Worm (Caenorhabditis elegans): Measurements from ENCODE around the gene F46F2.5.
A peak's percentile ranks its signal among the peaks of the same experiment; 100 is the strongest.

F46F2.5 gene

ce11 chrX:15264149-15264548 is 1.6 kb downstream of the F46F2.5 start:
- no peak for TF ChIP-seq ceh-83 (GFP tag; optimal IDR thresholded peaks at IDR 0.05)
- TF ChIP-seq nhr-76 (tag; optimal IDR thresholded peaks at IDR 0.05), result no peak
- TF ChIP-seq mls-2 (tag; optimal IDR thresholded peaks at IDR 0.05), result no peak
- no peak for TF ChIP-seq nhr-28 (tag; optimal IDR thresholded peaks at IDR 0.05)
- TF ChIP-seq unc-62 (GFP tag; optimal IDR thresholded peaks at IDR 0.05), result no peak
- no peak for TF ChIP-seq unc-120 (tag; optimal IDR thresholded peaks at IDR 0.05; ENCODE audit: poor library complexity, severe bottlenecking)
- no peak for TF ChIP-seq nhr-2 (tag; optimal IDR thresholded peaks at IDR 0.05)

ce11 chrX:15264593-15264992 is 2.1 kb downstream of the F46F2.5 start:
- TF ChIP-seq nhr-2 (tag; optimal IDR thresholded peaks at IDR 0.05) (peak; percentile 66), lsy-2 (tag; optimal IDR thresholded peaks at IDR 0.05) (no peak), mls-2 (tag; optimal IDR thresholded peaks at IDR 0.05) (no peak), lin-13 (tag; optimal IDR thresholded peaks at IDR 0.05) (no peak), zip-8 (tag; optimal IDR thresholded peaks at IDR 0.05) (peak; percentile 89)

ce11 chrX:15268461-15268860 is 5.9 kb downstream of the F46F2.5 start:
- TF ChIP-seq lin-32 (GFP tag; optimal IDR thresholded peaks at IDR 0.05) (no peak), unc-62 (GFP tag; optimal IDR thresholded peaks at IDR 0.05) (no peak), ztf-11 (tag; optimal IDR thresholded peaks at IDR 0.05) (no peak), mep-1 (tag; optimal IDR thresholded peaks at IDR 0.05) (no peak), lin-13 (tag; optimal IDR thresholded peaks at IDR 0.05) (no peak), blmp-1 (tag; optimal IDR thresholded peaks at IDR 0.05) (no peak), mls-2 (tag; optimal IDR thresholded peaks at IDR 0.05) (no peak), unc-39 (tag; optimal IDR thresholded peaks at IDR 0.05) (no peak), elt-3 (tag; optimal IDR thresholded peaks at IDR 0.05) (no peak), drap-1 (GFP tag; optimal IDR thresholded peaks at IDR 0.05) (no peak), nhr-237 (tag; optimal IDR thresholded peaks at IDR 0.05) (no peak), lsy-2 (tag; optimal IDR thresholded peaks at IDR 0.05) (no peak), M03D4.4 (tag; optimal IDR thresholded peaks at IDR 0.05) (no peak), ceh-43 (GFP tag; optimal IDR thresholded peaks at IDR 0.05) (no peak), ces-1 (GFP tag; optimal IDR thresholded peaks at IDR 0.05) (no peak)

- TF ChIP-seq cnd-1 (tag; optimal IDR thresholded peaks at IDR 0.05) (no peak), M03D4.4 (tag; optimal IDR thresholded peaks at IDR 0.05) (no peak), unc-39 (tag; optimal IDR thresholded peaks at IDR 0.05) (no peak), blmp-1 (tag; optimal IDR thresholded peaks at IDR 0.05) (no peak), nhr-28 (tag; optimal IDR thresholded peaks at IDR 0.05) (no peak), drap-1 (GFP tag; optimal IDR thresholded peaks at IDR 0.05) (no peak), nhr-237 (tag; optimal IDR thresholded peaks at IDR 0.05) (no peak), zip-8 (tag; optimal IDR thresholded peaks at IDR 0.05) (no peak)
Observed at ce11 chrX:15270656-15271055, 8.1 kb downstream of the F46F2.5 start.

- TF ChIP-seq ceh-43 (GFP tag; optimal IDR thresholded peaks at IDR 0.05), result no peak
- no peak for TF ChIP-seq lin-13 (tag; optimal IDR thresholded peaks at IDR 0.05)
- no peak for TF ChIP-seq mep-1 (tag; optimal IDR thresholded peaks at IDR 0.05)
- no peak for TF ChIP-seq lin-32 (GFP tag; optimal IDR thresholded peaks at IDR 0.05)
- no peak for TF ChIP-seq flh-1 (GFP tag; optimal IDR thresholded peaks at IDR 0.05)
- no peak for TF ChIP-seq M03D4.4 (tag; optimal IDR thresholded peaks at IDR 0.05)
- no peak for TF ChIP-seq mls-2 (tag; optimal IDR thresholded peaks at IDR 0.05)
- TF ChIP-seq unc-120 (tag; optimal IDR thresholded peaks at IDR 0.05; ENCODE audit: poor library complexity, severe bottlenecking), result no peak
- TF ChIP-seq ceh-39 (tag; optimal IDR thresholded peaks at IDR 0.05), result no peak
- no peak for TF ChIP-seq sem-2 (GFP tag; optimal IDR thresholded peaks at IDR 0.05)
- TF ChIP-seq blmp-1 (tag; optimal IDR thresholded peaks at IDR 0.05), result no peak
- TF ChIP-seq snpc-4 (tag; optimal IDR thresholded peaks at IDR 0.05), result no peak
- TF ChIP-seq cnd-1 (tag; optimal IDR thresholded peaks at IDR 0.05), result no peak
- no peak for TF ChIP-seq pha-4 (tag; optimal IDR thresholded peaks at IDR 0.05)
- TF ChIP-seq tbx-8 (GFP tag; optimal IDR thresholded peaks at IDR 0.05), result no peak
- no peak for TF ChIP-seq elt-1 (tag; optimal IDR thresholded peaks at IDR 0.05; ENCODE audit: borderline replicate concordance, insufficient read depth)
Observed at ce11 chrX:15272925-15273324, 10.4 kb downstream of the F46F2.5 start.

- TF ChIP-seq unc-39 (tag; optimal IDR thresholded peaks at IDR 0.05) (no peak), lin-32 (GFP tag; optimal IDR thresholded peaks at IDR 0.05) (no peak), drap-1 (GFP tag; optimal IDR thresholded peaks at IDR 0.05) (peak; percentile 5), sem-2 (GFP tag; optimal IDR thresholded peaks at IDR 0.05) (peak; percentile 15), unc-62 (GFP tag; optimal IDR thresholded peaks at IDR 0.05) (no peak), ham-2 (GFP tag; optimal IDR thresholded peaks at IDR 0.05) (peak; percentile 31), nhr-237 (tag; optimal IDR thresholded peaks at IDR 0.05) (peak; percentile 27), unc-120 (tag; optimal IDR thresholded peaks at IDR 0.05; ENCODE audit: poor library complexity, severe bottlenecking) (peak; percentile 5), blmp-1 (tag; optimal IDR thresholded peaks at IDR 0.05) (peak; percentile 17), mep-1 (tag; optimal IDR thresholded peaks at IDR 0.05) (no peak)
Observed at ce11 chrX:15274079-15274478, 11.6 kb downstream of the F46F2.5 start.
